Fruit fly (Drosophila melanogaster) whole organism, embryonic: Measurements from ENCODE around the gene ClpP.

Source experiments
- B-H2 ChIP-seq: fragments of 200-800 bp; sonication (Bioruptor generic); optimal IDR thresholded peaks from 2 replicates; lab custom pipeline; 2018; ENCODE audit warnings: missing biosample characterization, mild to moderate bottlenecking, missing genetic modification characterization
- BEAF-32 ChIP-seq: fragments of 200-800 bp; sonication (Bioruptor generic); optimal IDR thresholded peaks from 3 replicates; lab custom pipeline; 2017; ENCODE audit warnings: missing biosample characterization, missing genetic modification characterization, mild to moderate bottlenecking, moderate library complexity, missing genetic modification reagents
- C15 ChIP-seq: fragments of 200-800 bp; sonication (Bioruptor generic); IDR thresholded peaks from 3 replicates; pipeline ENCODE4 v1.3.6; 2022; ENCODE audit warnings: missing biosample characterization, missing genetic modification characterization
- CG10654 ChIP-seq: fragments of 200-800 bp; sonication (Bioruptor generic); optimal IDR thresholded peaks from 2 replicates; lab custom pipeline; 2016; ENCODE audit warnings: missing biosample characterization, missing genetic modification characterization
- CG10959 ChIP-seq: fragments of 200-800 bp; sonication (Bioruptor generic); IDR thresholded peaks from 2 replicates; pipeline ENCODE4 v1.3.6; 2022; ENCODE audit warnings: missing biosample characterization, missing genetic modification characterization
- CG13123 ChIP-seq: fragments of 200-800 bp; sonication (Bioruptor generic); optimal IDR thresholded peaks from 2 replicates; lab custom pipeline; 2016; ENCODE audit warnings: missing biosample characterization, missing genetic modification characterization
- CG13287 ChIP-seq: fragments of 200-800 bp; sonication (Bioruptor generic); IDR thresholded peaks from 2 replicates; pipeline ENCODE4 v1.3.6; 2022; ENCODE audit warnings: missing biosample characterization, missing genetic modification characterization; ENCODE audit not compliant: partially characterized antibody
- CG13624 ChIP-seq: fragments of 200-800 bp; sonication (Bioruptor generic); optimal IDR thresholded peaks from 2 replicates; lab custom pipeline; 2016; ENCODE audit warnings: missing biosample characterization, missing genetic modification characterization
- CG15696 ChIP-seq: fragments of 200-800 bp; sonication (Bioruptor generic); optimal IDR thresholded peaks from 2 replicates; lab custom pipeline; 2019; ENCODE audit warnings: missing biosample characterization, mild to moderate bottlenecking, missing genetic modification characterization, moderate library complexity
- CG17612 ChIP-seq: fragments of 200-800 bp; sonication (Bioruptor generic); IDR thresholded peaks from 2 replicates; pipeline ENCODE4 v1.3.6; 2022; ENCODE audit warnings: missing biosample characterization, missing genetic modification characterization
- CG17912 ChIP-seq: fragments of 200-800 bp; sonication (Bioruptor generic); optimal IDR thresholded peaks from 2 replicates; lab custom pipeline; 2018; ENCODE audit warnings: missing biosample characterization, mild to moderate bottlenecking, missing genetic modification characterization
- CG30020 ChIP-seq: fragments of 200-800 bp; optimal IDR thresholded peaks from 2 replicates; lab custom pipeline; 2019; ENCODE audit warnings: missing biosample characterization, mild to moderate bottlenecking, missing genetic modification characterization, moderate library complexity
- CG34224 ChIP-seq: fragments of 200-800 bp; sonication (Bioruptor generic); IDR thresholded peaks from 3 replicates; pipeline ENCODE4 v1.3.6; 2022; ENCODE audit warnings: missing biosample characterization, missing genetic modification characterization; ENCODE audit not compliant: partially characterized antibody
- CG34422 ChIP-seq: fragments of 200-800 bp; sonication (Bioruptor generic); IDR thresholded peaks from 3 replicates; pipeline ENCODE4 v1.3.6; 2022; ENCODE audit warnings: missing biosample characterization, missing genetic modification characterization
- CG42726 ChIP-seq: fragments of 200-800 bp; sonication (Bioruptor generic); IDR thresholded peaks from 2 replicates; pipeline ENCODE4 v1.3.6; 2022; ENCODE audit warnings: missing biosample characterization, missing genetic modification characterization; ENCODE audit not compliant: partially characterized antibody
- CG5245 ChIP-seq: fragments of 200-800 bp; sonication (Bioruptor generic); optimal IDR thresholded peaks from 3 replicates; lab custom pipeline; 2016; ENCODE audit warnings: missing biosample characterization, missing genetic modification characterization
- CG7786 ChIP-seq: fragments of 200-800 bp; sonication (Bioruptor generic); optimal IDR thresholded peaks from 2 replicates; lab custom pipeline; 2016; ENCODE audit warnings: missing biosample characterization, missing genetic modification characterization
- CG8290 ChIP-seq, 3 experiments: fragments of 200-800 bp; sonication (Bioruptor generic); optimal IDR thresholded peaks; 2 replicates each; lab custom pipeline; 2016 to 2019; ENCODE audit warnings: missing biosample characterization in 3 of 3, missing genetic modification characterization in 3 of 3, mild to moderate bottlenecking in 2 of 3, moderate library complexity in 1 of 3
- CG9727 ChIP-seq: fragments of 200-800 bp; sonication (Bioruptor generic); optimal IDR thresholded peaks from 3 replicates; lab custom pipeline; 2017; ENCODE audit warnings: missing biosample characterization, mild to moderate bottlenecking, missing genetic modification characterization
- CrebB ChIP-seq: fragments of 200-800 bp; sonication (Bioruptor generic); optimal IDR thresholded peaks from 3 replicates; lab custom pipeline; 2018; ENCODE audit warnings: missing biosample characterization, mild to moderate bottlenecking, missing genetic modification characterization
- Dll ChIP-seq: fragments of 200-800 bp; sonication (Bioruptor generic); IDR thresholded peaks from 4 replicates; pipeline ENCODE4 v1.3.6; 2022; ENCODE audit warnings: missing biosample characterization, missing genetic modification characterization; ENCODE audit not compliant: partially characterized antibody
- E2f2 ChIP-seq: fragments of 200-800 bp; sonication (Bioruptor generic); IDR thresholded peaks from 2 replicates; pipeline ENCODE4 v1.3.6; 2022; ENCODE audit warnings: missing biosample characterization, missing genetic modification characterization
- Ets97D ChIP-seq: fragments of 200-800 bp; sonication (Bioruptor generic); optimal IDR thresholded peaks from 3 replicates; lab custom pipeline; 2016; ENCODE audit warnings: missing biosample characterization, missing genetic modification characterization
- H2.0 ChIP-seq: fragments of 200-800 bp; sonication (Bioruptor generic); IDR thresholded peaks from 2 replicates; pipeline ENCODE4 v1.3.6; 2022; ENCODE audit warnings: missing biosample characterization, missing genetic modification characterization
- HLH4C ChIP-seq: fragments of 200-800 bp; sonication (Bioruptor generic); IDR thresholded peaks from 3 replicates; pipeline ENCODE4 v1.3.6; 2022; ENCODE audit warnings: missing biosample characterization, missing genetic modification characterization; ENCODE audit not compliant: partially characterized antibody
- MBD-R2 ChIP-seq: fragments of 200-800 bp; sonication (Bioruptor generic); IDR thresholded peaks from 2 replicates; pipeline ENCODE4 v1.3.6; 2022; ENCODE audit warnings: missing biosample characterization, missing genetic modification characterization
- Opbp ChIP-seq: fragments of 200-800 bp; sonication (Bioruptor generic); IDR thresholded peaks from 3 replicates; pipeline ENCODE4 v1.3.6; 2022; ENCODE audit warnings: missing biosample characterization, missing genetic modification characterization; ENCODE audit not compliant: partially characterized antibody
- PHDP ChIP-seq: fragments of 200-800 bp; sonication (Bioruptor generic); optimal IDR thresholded peaks from 3 replicates; lab custom pipeline; 2018; ENCODE audit warnings: missing biosample characterization, mild to moderate bottlenecking, missing genetic modification characterization, moderate library complexity
- Scr ChIP-seq: fragments of 200-800 bp; sonication (Bioruptor generic); IDR thresholded peaks from 2 replicates; pipeline ENCODE4 v1.3.6; 2022; ENCODE audit warnings: missing biosample characterization, missing genetic modification characterization; ENCODE audit not compliant: partially characterized antibody
- Side ChIP-seq: fragments of 200-800 bp; sonication (Bioruptor generic); optimal IDR thresholded peaks from 2 replicates; lab custom pipeline; 2016; ENCODE audit warnings: missing biosample characterization, missing genetic modification characterization
- Sry-δ ChIP-seq: fragments of 200-800 bp; sonication (Bioruptor generic); optimal IDR thresholded peaks from 2 replicates; lab custom pipeline; 2016; ENCODE audit warnings: missing biosample characterization, missing genetic modification characterization
- ase ChIP-seq: fragments of 200-800 bp; sonication (Bioruptor generic); IDR thresholded peaks from 3 replicates; pipeline ENCODE4 v1.3.6; 2022; ENCODE audit warnings: missing biosample characterization, missing genetic modification characterization
- ci ChIP-seq: fragments of 200-800 bp; sonication (Bioruptor generic); IDR thresholded peaks from 3 replicates; pipeline ENCODE4 v1.3.6; 2022; ENCODE audit warnings: missing biosample characterization, missing genetic modification characterization
- gce ChIP-seq: fragments of 200-800 bp; sonication (Bioruptor generic); IDR thresholded peaks from 3 replicates; pipeline ENCODE4 v1.3.6; 2022; ENCODE audit warnings: missing biosample characterization, missing genetic modification characterization
- gcm ChIP-seq: fragments of 200-800 bp; sonication (Bioruptor generic); optimal IDR thresholded peaks from 2 replicates; lab custom pipeline; 2019; ENCODE audit warnings: missing biosample characterization, mild to moderate bottlenecking, missing genetic modification characterization, moderate library complexity
- hb ChIP-seq: fragments of 200-800 bp; sonication (Bioruptor generic); IDR thresholded peaks from 3 replicates; pipeline ENCODE4 v1.3.6; 2022; ENCODE audit warnings: missing biosample characterization, missing genetic modification characterization; ENCODE audit not compliant: partially characterized antibody
- hth ChIP-seq: fragments of >200 bp; optimal IDR thresholded peaks from 2 replicates; lab custom pipeline; 2017; ENCODE audit warnings: inconsistent platforms
- inv ChIP-seq: fragments of 200-800 bp; sonication (Bioruptor generic); IDR thresholded peaks from 2 replicates; pipeline ENCODE4 v1.3.6; 2022; ENCODE audit warnings: missing biosample characterization, missing genetic modification characterization; ENCODE audit not compliant: partially characterized antibody
- lbe ChIP-seq: fragments of 200-800 bp; sonication (Bioruptor generic); optimal IDR thresholded peaks from 2 replicates; lab custom pipeline; 2016; ENCODE audit warnings: missing biosample characterization, mild to moderate bottlenecking, missing genetic modification characterization
- peb ChIP-seq: fragments of 200-800 bp; sonication (Bioruptor generic); IDR thresholded peaks from 2 replicates; pipeline ENCODE4 v1.3.6; 2022; ENCODE audit warnings: missing biosample characterization, missing genetic modification characterization
- pzg ChIP-seq: fragments of 200-800 bp; sonication (Bioruptor generic); optimal IDR thresholded peaks from 3 replicates; lab custom pipeline; 2018; ENCODE audit warnings: missing biosample characterization, mild to moderate bottlenecking, missing genetic modification characterization, moderate library complexity
- row ChIP-seq: fragments of 200-800 bp; sonication (Bioruptor generic); IDR thresholded peaks from 3 replicates; pipeline ENCODE4 v1.3.6; 2022; ENCODE audit warnings: missing biosample characterization, missing genetic modification characterization
- stwl ChIP-seq: fragments of 200-800 bp; sonication (Bioruptor generic); optimal IDR thresholded peaks from 3 replicates; lab custom pipeline; 2018; ENCODE audit warnings: missing biosample characterization, mild to moderate bottlenecking, missing genetic modification characterization, moderate library complexity
- vvl ChIP-seq: fragments of 200-800 bp; sonication (Bioruptor generic); IDR thresholded peaks from 2 replicates; pipeline ENCODE4 v1.3.6; 2022; ENCODE audit warnings: missing biosample characterization, missing genetic modification characterization
- zen2 ChIP-seq: fragments of 200-800 bp; sonication (Bioruptor generic); IDR thresholded peaks from 3 replicates; pipeline ENCODE4 v1.3.6; 2022; ENCODE audit warnings: missing biosample characterization, missing genetic modification characterization; ENCODE audit not compliant: partially characterized antibody
- zf30C ChIP-seq: fragments of 200-800 bp; sonication (Bioruptor generic); optimal IDR thresholded peaks from 3 replicates; lab custom pipeline; 2018; ENCODE audit warnings: missing biosample characterization, mild to moderate bottlenecking, missing genetic modification characterization
- zfh1 ChIP-seq: fragments of 200-800 bp; sonication (Bioruptor generic); IDR thresholded peaks from 3 replicates; pipeline ENCODE4 v1.3.6; 2022; ENCODE audit warnings: missing biosample characterization, missing genetic modification characterization

Gene ClpP

dm6 chr2L:10403803-10404315, 47.3 kb downstream of the ClpP start (continued):
- peak; percentile 67 for TF ChIP-seq HLH4C
- no peak for TF ChIP-seq C15 (GFP tag; lab: Robert Waterston, UW)
- TF ChIP-seq CG34224 (GFP tag; lab: Robert Waterston, UW), result peak; percentile 44; the same call in 2 of the 3 replicates
- no peak for TF ChIP-seq CG42726 (GFP tag; lab: Robert Waterston, UW)
- TF ChIP-seq CG9727 (GFP tag; lab: Kevin White, UChicago), result no peak
- no peak for TF ChIP-seq CG10959
- TF ChIP-seq row (GFP tag; lab: Robert Waterston, UW), result peak; percentile 60
- TF ChIP-seq Ets97D, result peak; percentile 27
- TF ChIP-seq pzg (GFP tag; lab: Kevin White, UChicago), result peak; percentile 33
- TF ChIP-seq, all 482 proteins: peak for 48

- peak; percentile 68 for TF ChIP-seq hb
- TF ChIP-seq zen2 (GFP tag; lab: Robert Waterston, UW), result peak; percentile 46; the same call in 1 of the 3 replicates
- no peak for TF ChIP-seq CG15696 (tag; lab: Kevin White, UChicago)
- TF ChIP-seq MBD-R2 (GFP tag; lab: Robert Waterston, UW), result peak; percentile 46; the same call in 1 of the 2 replicates
- no peak for TF ChIP-seq CG17612 (GFP tag; lab: Robert Waterston, UW)
- no peak for TF ChIP-seq CG13624 (GFP tag; lab: Kevin White, UChicago)
- TF ChIP-seq gcm (GFP tag; lab: Kevin White, UChicago), result no peak
- peak; percentile 85 for TF ChIP-seq CG34224 (GFP tag; lab: Robert Waterston, UW)
- TF ChIP-seq peb (GFP tag; lab: Robert Waterston, UW), result no peak
- no peak for TF ChIP-seq ase
- no peak for TF ChIP-seq CG17912
- no peak for TF ChIP-seq B-H2
- no peak for TF ChIP-seq hth (lab: Kevin White, UChicago)
- no peak for TF ChIP-seq CrebB (tag; lab: Kevin White, UChicago)
- no peak for TF ChIP-seq gce (GFP tag; lab: Robert Waterston, UW)
- no peak for TF ChIP-seq PHDP
- TF ChIP-seq Sry-δ (GFP tag; lab: Kevin White, UChicago), result peak; percentile 72
- peak; percentile 84 for TF ChIP-seq vvl
- TF ChIP-seq CG13123 (GFP tag; lab: Kevin White, UChicago), result no peak
- TF ChIP-seq stwl (tag; lab: Kevin White, UChicago), result peak; percentile 18
- TF ChIP-seq Side, result no peak
- no peak for TF ChIP-seq CG5245 (GFP tag; lab: Kevin White, UChicago)
- peak; percentile 87 for TF ChIP-seq Scr (GFP tag; lab: Robert Waterston, UW)
- no peak for TF ChIP-seq zfh1 (GFP tag; lab: Robert Waterston, UW)
- peak; percentile 60 for TF ChIP-seq inv (GFP tag; lab: Robert Waterston, UW)
- TF ChIP-seq CG30020 (tag; lab: Kevin White, UChicago), result peak; percentile 91
- TF ChIP-seq zf30C (GFP tag; lab: Kevin White, UChicago), result no peak
- no peak for TF ChIP-seq CG7786 (GFP tag; lab: Kevin White, UChicago)
- TF ChIP-seq Dll (GFP tag; lab: Robert Waterston, UW), result peak; percentile 85
- no peak for TF ChIP-seq lbe (GFP tag; lab: Kevin White, UChicago)
- no peak for TF ChIP-seq ci
- peak; percentile 27 for TF ChIP-seq CG8290 (GFP tag; optimal IDR thresholded peaks at IDR 0.05; lab: Kevin White, UChicago)
- TF ChIP-seq CG8290 (tag; optimal IDR thresholded peaks at IDR 0.05; lab: Kevin White, UChicago), result no peak
- no peak for TF ChIP-seq CG34422 (GFP tag; lab: Robert Waterston, UW)
- TF ChIP-seq row (GFP tag; lab: Robert Waterston, UW), result peak; percentile 54
- peak; percentile 73 for TF ChIP-seq BEAF-32 (GFP tag; lab: Kevin White, UChicago)
- peak; percentile 87 for TF ChIP-seq CG13287 (GFP tag; lab: Robert Waterston, UW)
- peak; percentile 60; the same call in 2 of the 3 replicates for TF ChIP-seq Opbp (GFP tag; lab: Robert Waterston, UW)
- TF ChIP-seq H2.0 (GFP tag; lab: Robert Waterston, UW), result no peak
- no peak for TF ChIP-seq CG10654 (GFP tag; lab: Kevin White, UChicago)
- peak; percentile 19; the same call in 1 of the 2 replicates for TF ChIP-seq E2f2 (GFP tag; lab: Robert Waterston, UW)
Measured at dm6 chr2L:10405008-10405654, 48.5 kb downstream of the ClpP start, which contains the start of the genes CG17768, LSm-4 and Ir31a. TSS of gene CG17768 (minus strand) at chr2L:10405203. TSS of gene LSm-4 (minus strand) at chr2L:10405203. TSS of gene Ir31a (plus strand) at chr2L:10405565.
